Fruit fly (Drosophila melanogaster) whole organism, prepupa: ENCODE data around the gene CG45066.

Experiments
- Blimp-1 ChIP-seq: fragments of 200-800 bp; sonication (Bioruptor generic); optimal IDR thresholded peaks from 3 replicates; lab custom pipeline; 2017; ENCODE audit warnings: missing biosample characterization, missing genetic modification characterization, mild to moderate bottlenecking, moderate library complexity, missing genetic modification reagents
- CG10631 ChIP-seq: fragments of 200-800 bp; sonication (Bioruptor generic); optimal IDR thresholded peaks from 2 replicates; lab custom pipeline; 2016; ENCODE audit warnings: missing biosample characterization, missing genetic modification characterization
- CG10669 ChIP-seq: fragments of 200-800 bp; sonication (Bioruptor generic); optimal IDR thresholded peaks from 3 replicates; lab custom pipeline; 2018; ENCODE audit warnings: missing biosample characterization, mild to moderate bottlenecking, missing genetic modification characterization, moderate library complexity
- CG11294 ChIP-seq: fragments of 200-800 bp; sonication (Bioruptor generic); IDR thresholded peaks from 2 replicates; pipeline ENCODE4 v1.3.6; 2022; ENCODE audit warnings: missing biosample characterization, missing genetic modification characterization
- CG11762 ChIP-seq: fragments of 200-800 bp; sonication (Bioruptor generic); optimal IDR thresholded peaks from 3 replicates; lab custom pipeline; 2016; ENCODE audit warnings: missing biosample characterization, missing genetic modification characterization; ENCODE audit not compliant: insufficient read depth
- CG11902 ChIP-seq: fragments of 200-800 bp; sonication (Bioruptor generic); optimal IDR thresholded peaks from 3 replicates; lab custom pipeline; 2016; ENCODE audit warnings: missing biosample characterization, missing genetic modification characterization
- CG15336 ChIP-seq: fragments of 200-800 bp; sonication (Bioruptor generic); IDR thresholded peaks from 2 replicates; pipeline ENCODE4 v1.3.6; 2022; ENCODE audit warnings: missing biosample characterization, missing genetic modification characterization
- CG1621 ChIP-seq: fragments of 200-800 bp; sonication (Bioruptor generic); optimal IDR thresholded peaks from 3 replicates; lab custom pipeline; 2018; ENCODE audit warnings: missing biosample characterization, mild to moderate bottlenecking, missing genetic modification characterization
- CG16779 ChIP-seq: fragments of 200-800 bp; sonication (Bioruptor generic); optimal IDR thresholded peaks from 3 replicates; lab custom pipeline; 2017; ENCODE audit warnings: missing biosample characterization, mild to moderate bottlenecking, missing genetic modification characterization
- CG3032 ChIP-seq: fragments of 200-800 bp; optimal IDR thresholded peaks from 2 replicates; lab custom pipeline; 2019; ENCODE audit warnings: missing biosample characterization, mild to moderate bottlenecking, missing genetic modification characterization, moderate library complexity
- CG31627 ChIP-seq: fragments of 200-800 bp; sonication (Bioruptor generic); optimal IDR thresholded peaks from 3 replicates; lab custom pipeline; 2016; ENCODE audit warnings: missing biosample characterization, missing genetic modification characterization
- CG34406 ChIP-seq: fragments of 200-800 bp; sonication (Bioruptor generic); optimal IDR thresholded peaks from 3 replicates; lab custom pipeline; 2016; ENCODE audit warnings: missing biosample characterization, missing genetic modification characterization
- CG3919 ChIP-seq: fragments of 200-800 bp; sonication (Bioruptor generic); optimal IDR thresholded peaks from 3 replicates; lab custom pipeline; 2016; ENCODE audit warnings: missing biosample characterization, missing genetic modification characterization
- CG4318 ChIP-seq: fragments of 200-800 bp; sonication (Bioruptor generic); optimal IDR thresholded peaks from 3 replicates; lab custom pipeline; 2017; ENCODE audit warnings: missing biosample characterization, mild to moderate bottlenecking, missing genetic modification characterization
- CG6163 ChIP-seq: fragments of 200-800 bp; sonication (Bioruptor generic); IDR thresholded peaks from 3 replicates; pipeline ENCODE4 v1.3.6; 2022; ENCODE audit warnings: missing biosample characterization, missing genetic modification characterization
- CG6276 ChIP-seq: fragments of 200-800 bp; sonication (Bioruptor generic); optimal IDR thresholded peaks from 2 replicates; lab custom pipeline; 2017; ENCODE audit warnings: missing biosample characterization, mild to moderate bottlenecking, missing genetic modification characterization
- CG6808 ChIP-seq: fragments of 200-800 bp; sonication (Bioruptor generic); optimal IDR thresholded peaks from 3 replicates; lab custom pipeline; 2017; ENCODE audit warnings: missing biosample characterization, missing genetic modification characterization, mild to moderate bottlenecking, moderate library complexity, missing genetic modification reagents
- CG6854 ChIP-seq: fragments of 200-800 bp; sonication (Bioruptor generic); optimal IDR thresholded peaks from 2 replicates; lab custom pipeline; 2017; ENCODE audit warnings: missing biosample characterization, mild to moderate bottlenecking, missing genetic modification characterization
- CG7368 ChIP-seq: fragments of 200-800 bp; sonication (Bioruptor generic); optimal IDR thresholded peaks from 3 replicates; lab custom pipeline; 2016; ENCODE audit warnings: missing biosample characterization, missing genetic modification characterization
- CG8119 ChIP-seq: fragments of 200-800 bp; sonication (Bioruptor generic); IDR thresholded peaks from 3 replicates; pipeline ENCODE4 v1.3.6; 2022; ENCODE audit warnings: missing biosample characterization, missing genetic modification characterization
- CG8319 ChIP-seq: fragments of 200-800 bp; sonication (Bioruptor generic); optimal IDR thresholded peaks from 3 replicates; lab custom pipeline; 2016; ENCODE audit warnings: missing biosample characterization, missing genetic modification characterization
- CG8632 ChIP-seq: fragments of 200-800 bp; sonication (Bioruptor generic); optimal IDR thresholded peaks from 3 replicates; lab custom pipeline; 2016; ENCODE audit warnings: missing biosample characterization, missing genetic modification characterization
- CG9139 ChIP-seq: fragments of 200-800 bp; sonication (Bioruptor generic); optimal IDR thresholded peaks from 3 replicates; lab custom pipeline; 2017; ENCODE audit warnings: missing biosample characterization, mild to moderate bottlenecking, missing genetic modification characterization
- Eip78C ChIP-seq: fragments of 200-800 bp; sonication (Bioruptor generic); peaks from one replicate; lab custom pipeline; 2016; ENCODE audit warnings: missing biosample characterization, missing genetic modification characterization
- Ets21C ChIP-seq: fragments of 200-800 bp; sonication (Bioruptor generic); optimal IDR thresholded peaks from 3 replicates; lab custom pipeline; 2016; ENCODE audit warnings: missing biosample characterization, missing genetic modification characterization
- Ets96B ChIP-seq: fragments of 200-800 bp; optimal IDR thresholded peaks from 2 replicates; lab custom pipeline; 2019; ENCODE audit warnings: missing biosample characterization, mild to moderate bottlenecking, missing genetic modification characterization, moderate library complexity
- Hr38 ChIP-seq: sonication (Bioruptor generic); optimal IDR thresholded peaks from 2 replicates; lab custom pipeline; 2016; ENCODE audit warnings: missing biosample characterization, missing genetic modification characterization
- Hr39 ChIP-seq: fragments of 200-800 bp; sonication (Bioruptor generic); optimal IDR thresholded peaks from 2 replicates; lab custom pipeline; 2016; ENCODE audit warnings: missing biosample characterization, missing genetic modification characterization
- Hr4 ChIP-seq: fragments of 200-800 bp; sonication (Bioruptor generic); optimal IDR thresholded peaks from 3 replicates; lab custom pipeline; 2016; ENCODE audit warnings: missing biosample characterization, missing genetic modification characterization
- Met ChIP-seq: fragments of 200-800 bp; sonication (Bioruptor generic); optimal IDR thresholded peaks from 3 replicates; lab custom pipeline; 2016; ENCODE audit warnings: missing biosample characterization, missing genetic modification characterization
- OdsH ChIP-seq: fragments of 200-800 bp; sonication (Bioruptor generic); optimal IDR thresholded peaks from 3 replicates; lab custom pipeline; 2016; ENCODE audit warnings: missing biosample characterization, missing genetic modification characterization
- Sox14 ChIP-seq: fragments of 200-800 bp; sonication (Bioruptor generic); optimal IDR thresholded peaks from 3 replicates; lab custom pipeline; 2016; ENCODE audit warnings: missing biosample characterization, missing genetic modification characterization
- Sox15 ChIP-seq: fragments of 200-800 bp; sonication (Bioruptor generic); optimal IDR thresholded peaks from 3 replicates; lab custom pipeline; 2016; ENCODE audit warnings: missing biosample characterization, missing genetic modification characterization
- achi ChIP-seq: fragments of 200-800 bp; sonication (Bioruptor generic); optimal IDR thresholded peaks from 3 replicates; lab custom pipeline; 2016; ENCODE audit warnings: missing biosample characterization, missing genetic modification characterization
- cyc ChIP-seq: fragments of 200-800 bp; sonication (Bioruptor generic); optimal IDR thresholded peaks from 3 replicates; lab custom pipeline; 2016; ENCODE audit warnings: missing biosample characterization, missing genetic modification characterization
- dac ChIP-seq: fragments of 200-800 bp; sonication (Bioruptor generic); optimal IDR thresholded peaks from 2 replicates; lab custom pipeline; 2017; ENCODE audit warnings: missing biosample characterization, mild to moderate bottlenecking, missing genetic modification characterization
- dsx ChIP-seq: fragments of 200-800 bp; optimal IDR thresholded peaks from 3 replicates; lab custom pipeline; 2019; ENCODE audit warnings: missing biosample characterization, mild to moderate bottlenecking, missing genetic modification characterization, moderate library complexity; ENCODE audit not compliant: poor library complexity, severe bottlenecking
- eg ChIP-seq: fragments of 200-800 bp; sonication (Bioruptor generic); IDR thresholded peaks from 3 replicates; pipeline ENCODE4 v1.3.6; 2022; ENCODE audit warnings: missing biosample characterization, missing genetic modification characterization
- esn ChIP-seq: fragments of 200-800 bp; sonication (Bioruptor generic); optimal IDR thresholded peaks from 2 replicates; lab custom pipeline; 2016; ENCODE audit warnings: missing biosample characterization, mild to moderate bottlenecking, missing genetic modification characterization, moderate library complexity
- fd59A ChIP-seq: fragments of 200-800 bp; sonication (Bioruptor generic); optimal IDR thresholded peaks from 2 replicates; lab custom pipeline; 2017; ENCODE audit warnings: missing biosample characterization, mild to moderate bottlenecking, missing genetic modification characterization, missing genetic modification reagents
- lz ChIP-seq: fragments of 200-800 bp; sonication (Bioruptor generic); optimal IDR thresholded peaks from 3 replicates; lab custom pipeline; 2016; ENCODE audit warnings: missing biosample characterization, missing genetic modification characterization
- net ChIP-seq: fragments of 200-800 bp; sonication (Bioruptor generic); optimal IDR thresholded peaks from 3 replicates; lab custom pipeline; 2016; ENCODE audit warnings: missing biosample characterization, missing genetic modification characterization
- pdm3 ChIP-seq: fragments of 200-800 bp; sonication (Bioruptor generic); optimal IDR thresholded peaks from 3 replicates; lab custom pipeline; 2016; ENCODE audit warnings: missing biosample characterization, missing genetic modification characterization
- salr ChIP-seq, 2 experiments: fragments of 200-800 bp; sonication (Bioruptor generic); optimal IDR thresholded peaks; 3 replicates each; lab custom pipeline; 2016 to 2018; ENCODE audit warnings: missing biosample characterization in 2 of 2, missing genetic modification characterization in 2 of 2, mild to moderate bottlenecking in 1 of 2
- spab ChIP-seq: fragments of 200-800 bp; sonication (Bioruptor generic); optimal IDR thresholded peaks from 2 replicates; lab custom pipeline; 2017; ENCODE audit warnings: missing biosample characterization, mild to moderate bottlenecking, missing genetic modification characterization, missing genetic modification reagents
- ss ChIP-seq, 2 experiments: fragments of 200-800 bp; sonication (Bioruptor generic); optimal IDR thresholded peaks; 2 replicates in 1 of 2; 3 replicates in 1 of 2; lab custom pipeline; 2017 to 2018; ENCODE audit warnings: mild to moderate bottlenecking in 2 of 2, missing biosample characterization in 2 of 2, missing genetic modification characterization in 2 of 2, moderate library complexity in 1 of 2
- svp ChIP-seq: fragments of 200-800 bp; sonication (Bioruptor generic); peaks from one replicate; lab custom pipeline; 2016; ENCODE audit warnings: missing biosample characterization, missing genetic modification characterization
- topi ChIP-seq: fragments of 200-800 bp; sonication (Bioruptor generic); optimal IDR thresholded peaks from 3 replicates; lab custom pipeline; 2016; ENCODE audit warnings: missing biosample characterization, missing genetic modification characterization
- vri ChIP-seq: fragments of 200-800 bp; sonication (Bioruptor generic); optimal IDR thresholded peaks from 3 replicates; lab custom pipeline; 2016; ENCODE audit warnings: missing biosample characterization, mild to moderate bottlenecking, missing genetic modification characterization

CG45066 gene

DNA sequence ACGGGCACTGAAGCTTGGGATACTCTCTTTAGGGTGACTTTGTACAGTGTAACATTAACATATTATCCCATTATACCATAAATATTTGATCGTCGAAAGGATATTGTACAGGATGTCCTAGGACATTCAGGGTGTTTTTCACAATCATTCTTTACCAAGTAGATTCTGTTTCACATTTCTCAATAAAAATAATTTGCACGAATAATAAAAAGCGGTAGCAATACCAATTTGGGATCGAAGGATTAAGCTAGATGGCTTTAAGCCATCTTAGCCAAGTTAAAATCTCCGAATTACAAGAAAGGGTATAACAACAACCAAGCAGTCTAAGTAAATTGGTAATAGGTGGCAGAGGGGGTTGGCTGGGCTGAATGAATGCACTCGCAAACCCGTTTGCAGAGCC, 36.6 kb downstream of the CG45066 start (continued):
- peak; percentile 7 for TF ChIP-seq CG11762 (GFP tag; lab: Kevin White, UChicago)
- TF ChIP-seq CG9139 (GFP tag; lab: Kevin White, UChicago): no peak
- TF ChIP-seq CG7368 (GFP tag; lab: Kevin White, UChicago): peak; percentile 26
- no peak for TF ChIP-seq dac (GFP tag; lab: Kevin White, UChicago)
- TF ChIP-seq Blimp-1 (GFP tag; lab: Kevin White, UChicago): peak; percentile 27
- TF ChIP-seq Hr38: no peak
- TF ChIP-seq esn (GFP tag; lab: Kevin White, UChicago): peak; percentile 66
- peak; percentile 62 for TF ChIP-seq cyc (GFP tag; lab: Kevin White, UChicago)

DNA sequence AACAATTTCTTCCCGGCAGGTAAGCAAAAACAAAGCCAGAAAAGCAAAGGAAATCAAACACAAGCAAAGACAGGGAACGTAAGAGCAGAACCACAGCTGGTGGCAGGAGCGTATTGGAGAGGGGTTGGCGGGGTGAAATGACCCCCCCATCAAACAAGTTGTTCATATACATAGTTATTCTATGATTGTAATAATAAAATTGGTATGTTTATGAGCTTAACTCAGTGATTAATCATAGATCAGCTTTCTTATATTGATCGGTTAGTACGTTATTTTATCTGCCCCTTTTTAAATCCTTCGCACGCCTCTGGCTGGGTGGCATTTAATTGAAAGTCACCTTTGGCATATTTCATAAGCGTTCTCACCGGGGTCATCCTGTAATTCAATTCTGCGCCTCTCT, 37.6 kb downstream of the CG45066 start:
- TF ChIP-seq Ets21C (GFP tag; lab: Kevin White, UChicago) (peak; percentile 42), CG34406 (GFP tag; lab: Kevin White, UChicago) (peak; percentile 30), CG8119 (GFP tag; lab: Robert Waterston, UW) (peak; percentile 39; the same call in 1 of the 3 replicates), dsx (GFP tag; lab: Kevin White, UChicago) (peak; percentile 42), CG15336 (GFP tag; lab: Robert Waterston, UW) (0 out of 2 replicates have a peak, but pooled peaks have one; percentile 20), dac (GFP tag; lab: Kevin White, UChicago) (no peak), fd59A (GFP tag; lab: Kevin White, UChicago) (peak; percentile 46), CG16779 (tag; lab: Kevin White, UChicago) (no peak), CG11294 (GFP tag; lab: Robert Waterston, UW) (no peak), Ets96B (tag; lab: Kevin White, UChicago) (peak; percentile 66), CG10669 (GFP tag; lab: Kevin White, UChicago) (peak; percentile 32), eg (no peak; the same call in 2 of the 3 replicates), CG4318 (GFP tag; lab: Kevin White, UChicago) (peak; percentile 3), CG11902 (GFP tag; lab: Kevin White, UChicago) (peak; percentile 43), Hr4 (peak; percentile 0), CG31627 (GFP tag; lab: Kevin White, UChicago) (peak; percentile 34), CG3919 (GFP tag; lab: Kevin White, UChicago) (peak; percentile 64), cyc (GFP tag; lab: Kevin White, UChicago) (peak; percentile 51), Hr38 (no peak), Eip78C (peak; percentile 87), CG7368 (GFP tag; lab: Kevin White, UChicago) (no peak), spab (GFP tag; lab: Kevin White, UChicago) (peak; percentile 63), Sox15 (GFP tag; lab: Kevin White, UChicago) (peak; percentile 40), achi (GFP tag; lab: Kevin White, UChicago) (peak; percentile 55), topi (GFP tag; lab: Kevin White, UChicago) (peak; percentile 56), CG8319 (no peak), CG8632 (GFP tag; lab: Kevin White, UChicago) (peak; percentile 49), lz (peak; percentile 51), CG10631 (GFP tag; lab: Kevin White, UChicago) (peak; percentile 68), svp (GFP tag; lab: Kevin White, UChicago) (peak; percentile 87), Sox14 (peak; percentile 41), CG6854 (GFP tag; lab: Kevin White, UChicago) (no peak), vri (GFP tag; lab: Kevin White, UChicago) (no peak), net (GFP tag; lab: Kevin White, UChicago) (peak; percentile 14), Blimp-1 (GFP tag; lab: Kevin White, UChicago) (no peak), CG3032 (tag; lab: Kevin White, UChicago) (peak; percentile 48), OdsH (peak; percentile 49), Met (GFP tag; lab: Kevin White, UChicago) (peak; percentile 61), CG6276 (GFP tag; lab: Kevin White, UChicago) (peak; percentile 37), CG1621 (peak; percentile 55), CG6808 (peak; percentile 36), CG9139 (GFP tag; lab: Kevin White, UChicago) (peak; percentile 10), Hr39 (GFP tag; lab: Kevin White, UChicago) (peak; percentile 48), CG6163 (peak; percentile 53), salr (GFP tag; optimal IDR thresholded peaks at IDR 0.05; lab: Kevin White, UChicago) (no peak), pdm3 (GFP tag; lab: Kevin White, UChicago) (peak; percentile 55), ss (GFP tag; optimal IDR thresholded peaks at IDR 0.05; lab: Kevin White, UChicago) (peak in 1 of 2 experiments; percentile 59)
